Fruit fly (Drosophila melanogaster) whole organism, embryonic: ENCODE results near the gene CG31178.

Experiments used
- Awh ChIP-seq: fragments of 200-800 bp; sonication (Bioruptor generic); IDR thresholded peaks from 2 replicates; pipeline ENCODE4, ENCODE4 v1.3.6; 2022; ENCODE audit warnings: missing biosample characterization, missing genetic modification characterization
- CG11085 ChIP-seq: fragments of 200-800 bp; sonication (Bioruptor generic); IDR thresholded peaks from 2 replicates; pipeline ENCODE4 v1.3.6; 2022; ENCODE audit warnings: missing biosample characterization, missing genetic modification characterization
- CG11093 ChIP-seq: fragments of 200-800 bp; sonication (Bioruptor generic); IDR thresholded peaks from 3 replicates; pipeline ENCODE4 v1.3.6; 2022; ENCODE audit warnings: missing biosample characterization, missing genetic modification characterization
- CG11456 ChIP-seq: fragments of 200-800 bp; sonication (Bioruptor generic); IDR thresholded peaks from 3 replicates; pipeline ENCODE4 v1.3.6; 2022; ENCODE audit warnings: missing biosample characterization, missing genetic modification characterization
- CG15479 ChIP-seq: fragments of 200-800 bp; sonication (Bioruptor generic); optimal IDR thresholded peaks from 3 replicates; lab custom pipeline; 2019; ENCODE audit warnings: missing biosample characterization, mild to moderate bottlenecking, missing genetic modification characterization, moderate library complexity
- CG16813 ChIP-seq: fragments of 200-800 bp; sonication (Bioruptor generic); IDR thresholded peaks from 3 replicates; pipeline ENCODE4 v1.3.6; 2022; ENCODE audit warnings: missing biosample characterization, missing genetic modification characterization; ENCODE audit not compliant: partially characterized antibody
- CG17361 ChIP-seq: fragments of 200-800 bp; sonication (Bioruptor generic); IDR thresholded peaks from 3 replicates; pipeline ENCODE4 v1.3.6; 2022; ENCODE audit warnings: missing biosample characterization, missing genetic modification characterization
- CG17912 ChIP-seq: fragments of 200-800 bp; sonication (Bioruptor generic); optimal IDR thresholded peaks from 2 replicates; lab custom pipeline; 2018; ENCODE audit warnings: missing biosample characterization, mild to moderate bottlenecking, missing genetic modification characterization
- CG18476 ChIP-seq: fragments of 200-800 bp; sonication (Bioruptor generic); optimal IDR thresholded peaks from 2 replicates; lab custom pipeline; 2016; ENCODE audit warnings: missing biosample characterization, mild to moderate bottlenecking, missing genetic modification characterization
- CG18599 ChIP-seq: fragments of 200-800 bp; sonication (Bioruptor generic); optimal IDR thresholded peaks from 3 replicates; lab custom pipeline; 2017; ENCODE audit warnings: missing biosample characterization, missing genetic modification characterization, mild to moderate bottlenecking, moderate library complexity, missing genetic modification reagents
- CG2116 ChIP-seq: fragments of 200-800 bp; sonication (Bioruptor generic); optimal IDR thresholded peaks from 3 replicates; lab custom pipeline; 2018; ENCODE audit warnings: missing biosample characterization, mild to moderate bottlenecking, missing genetic modification characterization
- CG2120 ChIP-seq: fragments of 200-800 bp; sonication (Bioruptor generic); optimal IDR thresholded peaks from 3 replicates; lab custom pipeline; 2016; ENCODE audit warnings: missing biosample characterization, missing genetic modification characterization
- CG30020 ChIP-seq: fragments of 200-800 bp; optimal IDR thresholded peaks from 2 replicates; lab custom pipeline; 2019; ENCODE audit warnings: missing biosample characterization, mild to moderate bottlenecking, missing genetic modification characterization, moderate library complexity
- CG4424 ChIP-seq: fragments of 200-800 bp; sonication (Bioruptor generic); optimal IDR thresholded peaks from 3 replicates; lab custom pipeline; 2016; ENCODE audit warnings: missing biosample characterization, missing genetic modification characterization
- CG6813 ChIP-seq: fragments of 200-800 bp; sonication (Bioruptor generic); optimal IDR thresholded peaks from 2 replicates; lab custom pipeline; 2017; ENCODE audit warnings: missing biosample characterization, missing genetic modification characterization, mild to moderate bottlenecking, moderate library complexity, missing genetic modification reagents
- CG7839 ChIP-seq: fragments of 200-800 bp; sonication (Bioruptor generic); optimal IDR thresholded peaks from 3 replicates; lab custom pipeline; 2018; ENCODE audit warnings: missing biosample characterization, mild to moderate bottlenecking, missing genetic modification characterization, moderate library complexity
- CG8281 ChIP-seq: fragments of 200-800 bp; sonication (Bioruptor generic); optimal IDR thresholded peaks from 2 replicates; lab custom pipeline; 2018; ENCODE audit warnings: missing biosample characterization, mild to moderate bottlenecking, missing genetic modification characterization, moderate library complexity
- CG8388 ChIP-seq: fragments of 200-800 bp; sonication (Bioruptor generic); optimal IDR thresholded peaks from 2 replicates; lab custom pipeline; 2019; ENCODE audit warnings: missing biosample characterization, mild to moderate bottlenecking, missing genetic modification characterization, moderate library complexity
- CG9797 ChIP-seq: fragments of 200-800 bp; sonication (Bioruptor generic); optimal IDR thresholded peaks from 3 replicates; lab custom pipeline; 2018; ENCODE audit warnings: missing biosample characterization, mild to moderate bottlenecking, missing genetic modification characterization
- CG9932 ChIP-seq: fragments of 200-800 bp; sonication (Bioruptor generic); IDR thresholded peaks from 2 replicates; pipeline ENCODE4 v1.3.6; 2022; ENCODE audit warnings: missing biosample characterization, missing genetic modification characterization
- Drgx ChIP-seq: fragments of 200-800 bp; sonication (Bioruptor generic); IDR thresholded peaks from 2 replicates; pipeline ENCODE4 v1.3.6; 2022; ENCODE audit warnings: missing biosample characterization, missing genetic modification characterization
- E2f1 ChIP-seq: fragments of 200-800 bp; sonication (Bioruptor generic); IDR thresholded peaks from 2 replicates; pipeline ENCODE4 v1.3.6; 2022; ENCODE audit warnings: missing biosample characterization, missing genetic modification characterization
- GATAe ChIP-seq: fragments of 200-800 bp; sonication (Bioruptor generic); conservative IDR thresholded peaks from 2 replicates; pipeline ENCODE4 v1.3.6; 2022; ENCODE audit warnings: missing biosample characterization, missing genetic modification characterization
- HLH4C ChIP-seq: fragments of 200-800 bp; sonication (Bioruptor generic); IDR thresholded peaks from 3 replicates; pipeline ENCODE4 v1.3.6; 2022; ENCODE audit warnings: missing biosample characterization, missing genetic modification characterization; ENCODE audit not compliant: partially characterized antibody
- Hand ChIP-seq: fragments of 200-800 bp; sonication (Bioruptor generic); optimal IDR thresholded peaks from 2 replicates; lab custom pipeline; 2017; ENCODE audit warnings: mild to moderate bottlenecking, missing biosample characterization, missing genetic modification reagents, missing genetic modification characterization
- Hsf ChIP-seq: fragments of 200-800 bp; sonication (Bioruptor generic); optimal IDR thresholded peaks from 3 replicates; lab custom pipeline; 2016; ENCODE audit warnings: missing biosample characterization, missing genetic modification characterization
- Myb ChIP-seq: fragments of 200-800 bp; sonication (Bioruptor generic); optimal IDR thresholded peaks from 2 replicates; lab custom pipeline; 2016; ENCODE audit warnings: missing biosample characterization, missing genetic modification characterization
- NC2β ChIP-seq: fragments of 200-800 bp; sonication (Bioruptor generic); optimal IDR thresholded peaks from 2 replicates; lab custom pipeline; 2016; ENCODE audit warnings: missing biosample characterization, missing genetic modification characterization
- NFAT ChIP-seq: fragments of 200-800 bp; sonication (Bioruptor generic); IDR thresholded peaks from 2 replicates; pipeline ENCODE4 v1.3.6; 2022; ENCODE audit warnings: missing biosample characterization, missing genetic modification characterization
- Spps ChIP-seq: fragments of 200-800 bp; sonication (Bioruptor generic); optimal IDR thresholded peaks from 2 replicates; lab custom pipeline; 2018; ENCODE audit warnings: missing biosample characterization, mild to moderate bottlenecking, missing genetic modification characterization
- ap ChIP-seq: fragments of 200-800 bp; sonication (Bioruptor generic); IDR thresholded peaks from 2 replicates; pipeline ENCODE4 v1.3.6; 2022; ENCODE audit warnings: missing biosample characterization, missing genetic modification characterization
- ara ChIP-seq: fragments of 200-800 bp; sonication (Bioruptor generic); IDR thresholded peaks from 2 replicates; pipeline ENCODE4 v1.3.6; 2022; ENCODE audit warnings: missing biosample characterization, missing genetic modification characterization
- bcd ChIP-seq: fragments of 200-800 bp; sonication (Bioruptor generic); optimal IDR thresholded peaks from 2 replicates; lab custom pipeline; 2017; ENCODE audit warnings: missing biosample characterization, mild to moderate bottlenecking, missing genetic modification characterization
- br ChIP-seq: fragments of >200 bp; optimal IDR thresholded peaks from 2 replicates; lab custom pipeline; 2017
- exex ChIP-seq: fragments of 200-800 bp; sonication (Bioruptor generic); optimal IDR thresholded peaks from 4 replicates; lab custom pipeline; 2018; ENCODE audit warnings: missing biosample characterization, mild to moderate bottlenecking, missing genetic modification characterization, moderate library complexity
- fd3F ChIP-seq: fragments of 200-800 bp; sonication (Bioruptor generic); optimal IDR thresholded peaks from 2 replicates; lab custom pipeline; 2018; ENCODE audit warnings: missing biosample characterization, mild to moderate bottlenecking, missing genetic modification characterization, moderate library complexity
- gem ChIP-seq: fragments of 200-800 bp; sonication (Bioruptor generic); optimal IDR thresholded peaks from 2 replicates; lab custom pipeline; 2019; ENCODE audit warnings: missing biosample characterization, mild to moderate bottlenecking, missing genetic modification characterization, moderate library complexity
- hb ChIP-seq: fragments of 200-800 bp; sonication (Bioruptor generic); IDR thresholded peaks from 3 replicates; pipeline ENCODE4 v1.3.6; 2022; ENCODE audit warnings: missing biosample characterization, missing genetic modification characterization; ENCODE audit not compliant: partially characterized antibody
- jing ChIP-seq: fragments of 200-800 bp; sonication (Bioruptor generic); optimal IDR thresholded peaks from 2 replicates; lab custom pipeline; 2018; ENCODE audit warnings: missing biosample characterization, mild to moderate bottlenecking, missing genetic modification characterization
- lola ChIP-seq, 3 experiments: fragments of >200 bp in 2 of 3; fragments of 200-800 bp in 1 of 3; sonication (Bioruptor generic) in 1 of 3; optimal IDR thresholded peaks; 2 replicates each; lab custom pipeline; 2017 to 2019; ENCODE audit warnings: missing biosample characterization in 3 of 3, missing genetic modification characterization in 3 of 3, mild to moderate bottlenecking in 1 of 3, moderate library complexity in 1 of 3
- maf-S ChIP-seq: fragments of 200-800 bp; sonication (Bioruptor generic); optimal IDR thresholded peaks from 2 replicates; lab custom pipeline; 2016; ENCODE audit warnings: missing biosample characterization, missing genetic modification characterization
- odd ChIP-seq: fragments of 200-800 bp; sonication (Bioruptor generic); optimal IDR thresholded peaks from 2 replicates; lab custom pipeline; 2017; ENCODE audit warnings: missing biosample characterization, mild to moderate bottlenecking, missing genetic modification characterization
- pb ChIP-seq: fragments of 200-800 bp; sonication (Bioruptor generic); optimal IDR thresholded peaks from 3 replicates; lab custom pipeline; 2016; ENCODE audit warnings: missing biosample characterization, missing genetic modification characterization
- phol ChIP-seq: fragments of 200-800 bp; sonication (Bioruptor generic); optimal IDR thresholded peaks from 3 replicates; lab custom pipeline; 2018; ENCODE audit warnings: missing biosample characterization, mild to moderate bottlenecking, missing genetic modification characterization, moderate library complexity
- prd ChIP-seq, 3 experiments: fragments of >200 bp in 2 of 3; fragments of 200-800 bp in 1 of 3; sonication (Bioruptor generic) in 1 of 3; optimal IDR thresholded peaks in 2 of 3; IDR thresholded peaks in 1 of 3; 2 replicates in 2 of 3; 3 replicates in 1 of 3; pipeline versions ENCODE4 v1.3.6 to Lab custom; 2017 to 2022; ENCODE audit warnings: missing biosample characterization in 1 of 3, missing genetic modification characterization in 1 of 3
- repo ChIP-seq: fragments of 200-800 bp; sonication (Bioruptor generic); optimal IDR thresholded peaks from 2 replicates; lab custom pipeline; 2016; ENCODE audit warnings: missing biosample characterization, missing genetic modification characterization
- run ChIP-seq: fragments of 200-800 bp; sonication (Bioruptor generic); optimal IDR thresholded peaks from 3 replicates; lab custom pipeline; 2018; ENCODE audit warnings: missing biosample characterization, mild to moderate bottlenecking, missing genetic modification characterization
- sim ChIP-seq: fragments of 200-800 bp; sonication (Bioruptor generic); IDR thresholded peaks from 2 replicates; pipeline ENCODE4 v1.3.6; 2022; ENCODE audit warnings: missing biosample characterization, missing genetic modification characterization
- sna ChIP-seq: fragments of 200-800 bp; sonication (Bioruptor generic); IDR thresholded peaks from 2 replicates; pipeline ENCODE4 v1.3.6; 2022; ENCODE audit warnings: missing biosample characterization, missing genetic modification characterization; ENCODE audit not compliant: partially characterized antibody
- ttk ChIP-seq: fragments of 200-800 bp; sonication (Bioruptor generic); IDR thresholded peaks from 2 replicates; pipeline ENCODE4 v2.1.2; 2022; ENCODE audit warnings: missing biosample characterization, missing genetic modification characterization

CG31178 gene

DNA sequence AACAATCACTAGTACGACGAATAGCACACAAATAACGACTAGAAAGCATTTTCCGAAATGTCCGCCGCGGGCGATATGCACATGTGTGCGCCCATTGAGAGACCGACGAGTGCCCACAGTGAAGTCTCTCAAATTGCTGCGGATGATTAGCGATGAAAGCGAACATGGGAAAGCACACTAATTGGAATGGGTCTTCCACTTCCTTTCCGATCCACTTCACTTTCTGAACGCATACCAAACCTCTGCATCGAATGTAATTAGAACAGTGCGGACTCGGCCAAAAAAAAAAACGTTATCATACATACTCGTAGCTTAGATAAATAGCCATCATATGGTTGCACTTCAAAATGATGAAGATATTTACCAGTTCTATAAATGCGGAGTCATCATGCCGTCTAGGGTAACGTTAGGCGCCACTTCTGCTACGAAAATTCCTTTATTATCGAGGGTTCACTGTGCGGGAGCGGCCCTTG lies 23.5 kb upstream of the CG31178 start (continued):
- TF ChIP-seq odd (GFP tag; lab: Kevin White, UChicago) = peak; percentile 7
- no peak for TF ChIP-seq E2f1 (GFP tag; lab: Robert Waterston, UW)
- TF ChIP-seq NC2β (GFP tag; lab: Kevin White, UChicago) = peak; percentile 60
- no peak for TF ChIP-seq CG17912
- no peak for TF ChIP-seq hb
- TF ChIP-seq Hsf (GFP tag; lab: Kevin White, UChicago) = peak; percentile 59
- TF ChIP-seq CG8281 (tag; lab: Kevin White, UChicago) = peak; percentile 6
- TF ChIP-seq lola (GFP tag; optimal IDR thresholded peaks at IDR 0.05; lab: Kevin White, UChicago) = peak in 1 of 3 experiments; percentile 55
- no peak for TF ChIP-seq prd (optimal IDR thresholded peaks at IDR 0.05; lab: Kevin White, UChicago)
- peak; percentile 55; the same call in 1 of the 3 replicates for TF ChIP-seq prd (GFP tag; IDR thresholded peaks at IDR 0.05; lab: Robert Waterston, UW)
- no peak for TF ChIP-seq NFAT (GFP tag; lab: Robert Waterston, UW)
- TF ChIP-seq CG8388 = peak; percentile 33
- TF ChIP-seq run (tag; lab: Kevin White, UChicago) = no peak
- no peak for TF ChIP-seq CG16813
- peak; percentile 17 for TF ChIP-seq CG18599 (GFP tag; lab: Kevin White, UChicago)
- no peak for TF ChIP-seq repo (GFP tag; lab: Kevin White, UChicago)
- no peak for TF ChIP-seq CG15479 (GFP tag; lab: Kevin White, UChicago)
- no peak for TF ChIP-seq CG18476 (GFP tag; lab: Kevin White, UChicago)
- TF ChIP-seq Spps (tag; lab: Kevin White, UChicago) = no peak
- TF ChIP-seq CG4424 (GFP tag; lab: Kevin White, UChicago) = peak; percentile 11
- TF ChIP-seq CG7839 (tag; lab: Kevin White, UChicago) = peak; percentile 45
- no peak for TF ChIP-seq bcd
- TF ChIP-seq ap (GFP tag; lab: Robert Waterston, UW) = 0 out of 2 replicates have a peak, but pooled peaks have one; percentile 12
- TF ChIP-seq CG6813 (GFP tag; lab: Kevin White, UChicago) = no peak
- TF ChIP-seq exex (tag; lab: Kevin White, UChicago) = no peak
- TF ChIP-seq br (lab: Kevin White, UChicago) = no peak
- no peak for TF ChIP-seq Hand (GFP tag; lab: Kevin White, UChicago)
- peak; percentile 74 for TF ChIP-seq CG17361 (GFP tag; lab: Robert Waterston, UW)
- no peak for TF ChIP-seq maf-S (GFP tag; lab: Kevin White, UChicago)
- TF ChIP-seq CG11085 (GFP tag; lab: Robert Waterston, UW) = no peak
- no peak for TF ChIP-seq ttk
- no peak for TF ChIP-seq Drgx (GFP tag; lab: Robert Waterston, UW)
- TF ChIP-seq Myb = no peak
- no peak for TF ChIP-seq sna (GFP tag; lab: Robert Waterston, UW)
- no peak for TF ChIP-seq fd3F (GFP tag; lab: Kevin White, UChicago)
- no peak for TF ChIP-seq CG11456 (GFP tag; lab: Robert Waterston, UW)
- no peak for TF ChIP-seq GATAe (GFP tag; lab: Robert Waterston, UW)
- TF ChIP-seq pb (GFP tag; lab: Kevin White, UChicago) = peak; percentile 61
- no peak for TF ChIP-seq jing (GFP tag; lab: Kevin White, UChicago)
- TF ChIP-seq HLH4C (GFP tag; lab: Robert Waterston, UW) = no peak
- TF ChIP-seq CG2116 (GFP tag; lab: Kevin White, UChicago) = peak; percentile 10
- peak; percentile 4 for TF ChIP-seq CG2120 (GFP tag; lab: Kevin White, UChicago)
- TF ChIP-seq CG9932 (GFP tag; lab: Robert Waterston, UW) = no peak
- TF ChIP-seq Awh (GFP tag; lab: Robert Waterston, UW) = peak; percentile 49; the same call in 1 of the 2 replicates
- no peak for TF ChIP-seq CG9797 (GFP tag; lab: Kevin White, UChicago)
- peak; percentile 63 for TF ChIP-seq ara (GFP tag; lab: Robert Waterston, UW)
- no peak for TF ChIP-seq CG11093 (GFP tag; lab: Robert Waterston, UW)
- no peak for TF ChIP-seq CG30020 (tag; lab: Kevin White, UChicago)
- TF ChIP-seq gem (tag; lab: Kevin White, UChicago) = peak; percentile 43
- peak; percentile 43 for TF ChIP-seq phol
- TF ChIP-seq sim (GFP tag; lab: Robert Waterston, UW) = no peak
